Fruit fly (Drosophila melanogaster) whole organism, wandering third instar larva: ENCODE measurements around the gene mib1.
A peak's percentile ranks its signal among the peaks of the same experiment; 100 is the strongest.

ENCODE experiments used
- Abd-B ChIP-seq: fragments of >200 bp; optimal IDR thresholded peaks from 2 replicates; lab custom pipeline; 2017; ENCODE audit warnings: missing biosample characterization, missing genetic modification characterization
- CG32264 ChIP-seq: fragments of 200-800 bp; sonication (Bioruptor generic); optimal IDR thresholded peaks from 2 replicates; lab custom pipeline; 2016; ENCODE audit warnings: missing biosample characterization, missing genetic modification characterization
- CG9705 ChIP-seq: fragments of 200-800 bp; sonication (Bioruptor generic); optimal IDR thresholded peaks from 2 replicates; lab custom pipeline; 2018; ENCODE audit warnings: missing biosample characterization, mild to moderate bottlenecking, missing genetic modification characterization
- CrebA ChIP-seq: fragments of 200-800 bp; sonication (Bioruptor generic); optimal IDR thresholded peaks from 2 replicates; lab custom pipeline; 2016; ENCODE audit warnings: missing biosample characterization, mild to moderate bottlenecking, missing genetic modification characterization, borderline replicate concordance
- Dfd ChIP-seq: fragments of >200 bp; optimal IDR thresholded peaks from 2 replicates; lab custom pipeline; 2017; ENCODE audit warnings: missing biosample characterization, missing genetic modification characterization
- Dif ChIP-seq: fragments of 200-275, 200-300 bp; sonication (Bioruptor generic); optimal IDR thresholded peaks from 2 replicates; lab custom pipeline; 2018; ENCODE audit warnings: missing biosample characterization, missing genetic modification characterization; ENCODE audit not compliant: partially characterized antibody
- GATAd ChIP-seq: sonication (Bioruptor generic); optimal IDR thresholded peaks from 2 replicates; lab custom pipeline; 2016; ENCODE audit warnings: missing biosample characterization, missing genetic modification characterization
- HLH106 ChIP-seq: fragments of 200-800 bp; optimal IDR thresholded peaks from 3 replicates; lab custom pipeline; 2019; ENCODE audit warnings: missing biosample characterization, mild to moderate bottlenecking, missing genetic modification characterization, moderate library complexity
- Hnf4 ChIP-seq: fragments of 200-800 bp; sonication (Bioruptor generic); optimal IDR thresholded peaks from 2 replicates; lab custom pipeline; 2016; ENCODE audit warnings: missing biosample characterization, mild to moderate bottlenecking, missing genetic modification characterization
- Hr78 ChIP-seq: fragments of >200 bp; optimal IDR thresholded peaks from 2 replicates; lab custom pipeline; 2017; ENCODE audit warnings: missing biosample characterization, missing genetic modification characterization
- Hr83 ChIP-seq: fragments of 200-300 bp; sonication (Bioruptor generic); optimal IDR thresholded peaks from 2 replicates; lab custom pipeline; 2016; ENCODE audit warnings: missing biosample characterization, mild to moderate bottlenecking, missing genetic modification characterization, moderate library complexity; ENCODE audit not compliant: poor library complexity, severe bottlenecking
- Jra ChIP-seq: sonication (Bioruptor generic); optimal IDR thresholded peaks from 2 replicates; lab custom pipeline; 2016; ENCODE audit warnings: missing biosample characterization, missing genetic modification characterization
- Mio ChIP-seq: sonication (Bioruptor generic); optimal IDR thresholded peaks from 2 replicates; lab custom pipeline; 2016; ENCODE audit warnings: missing biosample characterization, missing genetic modification characterization
- Myc ChIP-seq: fragments of >200 bp; optimal IDR thresholded peaks from 2 replicates; lab custom pipeline; 2017
- N ChIP-seq: fragments of >200 bp; optimal IDR thresholded peaks from 2 replicates; lab custom pipeline; 2018; ENCODE audit warnings: missing biosample characterization, missing external identifiers, missing genetic modification characterization
- OdsH ChIP-seq: fragments of 200-800 bp; sonication (Bioruptor generic); optimal IDR thresholded peaks from 2 replicates; lab custom pipeline; 2016; ENCODE audit warnings: missing biosample characterization, mild to moderate bottlenecking, missing genetic modification characterization
- Rel ChIP-seq, 2 experiments: fragments of 200-800 bp; sonication (Bioruptor generic) in 1 of 2; optimal IDR thresholded peaks; 2 replicates in 1 of 2; 3 replicates in 1 of 2; lab custom pipeline; 2016 to 2019; ENCODE audit warnings: mild to moderate bottlenecking in 2 of 2, missing biosample characterization in 2 of 2, missing genetic modification characterization in 2 of 2, moderate library complexity in 1 of 2
- Sp1 ChIP-seq: fragments of 200-800 bp; sonication (Bioruptor generic); optimal IDR thresholded peaks from 3 replicates; lab custom pipeline; 2019; ENCODE audit warnings: missing biosample characterization, mild to moderate bottlenecking, missing genetic modification characterization, moderate library complexity
- Vsx2 ChIP-seq: fragments of 200-300, 225-300 bp; sonication (Bioruptor generic); optimal IDR thresholded peaks from 2 replicates; lab custom pipeline; 2018; ENCODE audit warnings: missing biosample characterization, missing genetic modification characterization; ENCODE audit not compliant: partially characterized antibody
- br ChIP-seq: fragments of 200-800 bp; sonication (Bioruptor generic); optimal IDR thresholded peaks from 2 replicates; lab custom pipeline; 2016; ENCODE audit warnings: missing biosample characterization, missing genetic modification characterization
- brk ChIP-seq: fragments of 200-800 bp; sonication (Bioruptor generic); optimal IDR thresholded peaks from 2 replicates; lab custom pipeline; 2016; ENCODE audit warnings: missing biosample characterization, mild to moderate bottlenecking, missing genetic modification characterization
- dl ChIP-seq, 2 experiments: fragments of 175-275, 200-275 bp in 1 of 2; fragments of 200-275 bp in 1 of 2; sonication (Bioruptor generic); optimal IDR thresholded peaks; lab custom pipeline; 2018; ENCODE audit warnings: mild to moderate bottlenecking in 2 of 2, missing biosample characterization in 2 of 2, missing genetic modification characterization in 2 of 2, moderate library complexity in 2 of 2; ENCODE audit not compliant: partially characterized antibody in 2 of 2, insufficient read depth in 1 of 2
- dmrt93B ChIP-seq: fragments of 200-800 bp; sonication (Bioruptor generic); optimal IDR thresholded peaks from 2 replicates; lab custom pipeline; 2018; ENCODE audit warnings: missing biosample characterization, mild to moderate bottlenecking, missing genetic modification characterization
- dsf ChIP-seq: sonication (Bioruptor generic); optimal IDR thresholded peaks from 2 replicates; lab custom pipeline; 2016; ENCODE audit warnings: missing biosample characterization, missing genetic modification characterization, borderline replicate concordance
- ey ChIP-seq: fragments of 200-800 bp; sonication (Bioruptor generic); optimal IDR thresholded peaks from 2 replicates; lab custom pipeline; 2016; ENCODE audit warnings: missing biosample characterization, missing genetic modification characterization
- foxo ChIP-seq, 2 experiments: fragments of 200-800 bp; sonication (Bioruptor generic); optimal IDR thresholded peaks; 2 replicates in 1 of 2; 3 replicates in 1 of 2; lab custom pipeline; 2016 to 2017; ENCODE audit warnings: missing biosample characterization in 2 of 2, missing genetic modification characterization in 2 of 2
- fru ChIP-seq: fragments of 200-800 bp; sonication (Bioruptor generic); optimal IDR thresholded peaks from 3 replicates; lab custom pipeline; 2016; ENCODE audit warnings: missing biosample characterization, mild to moderate bottlenecking, missing genetic modification characterization
- h ChIP-seq: fragments of 200-800 bp; sonication (Bioruptor generic); optimal IDR thresholded peaks from 3 replicates; lab custom pipeline; 2016; ENCODE audit warnings: missing biosample characterization, mild to moderate bottlenecking, missing genetic modification characterization
- jim ChIP-seq: fragments of 175-275, 200-325 bp; sonication (Bioruptor generic); optimal IDR thresholded peaks from 2 replicates; lab custom pipeline; 2016; ENCODE audit warnings: missing biosample characterization, mild to moderate bottlenecking, missing genetic modification characterization
- lola ChIP-seq: fragments of >200 bp; optimal IDR thresholded peaks from 2 replicates; lab custom pipeline; 2017; ENCODE audit warnings: missing biosample characterization, missing genetic modification characterization
- pan ChIP-seq: fragments of >200 bp; optimal IDR thresholded peaks from 2 replicates; lab custom pipeline; 2017
- psq ChIP-seq: fragments of 200-800 bp; sonication (Bioruptor generic); optimal IDR thresholded peaks from 3 replicates; lab custom pipeline; 2017; ENCODE audit warnings: missing biosample characterization, mild to moderate bottlenecking, missing genetic modification characterization, moderate library complexity
- rgr ChIP-seq: fragments of 200-800 bp; sonication (Bioruptor generic); optimal IDR thresholded peaks from 3 replicates; lab custom pipeline; 2016; ENCODE audit warnings: missing biosample characterization, mild to moderate bottlenecking, missing genetic modification characterization
- sage ChIP-seq: fragments of 200-800 bp; sonication (Bioruptor generic); optimal IDR thresholded peaks from 2 replicates; lab custom pipeline; 2016; ENCODE audit warnings: missing biosample characterization, mild to moderate bottlenecking, missing genetic modification characterization
- sv ChIP-seq: fragments of 200-800 bp; sonication (Bioruptor generic); optimal IDR thresholded peaks from 3 replicates; lab custom pipeline; 2016; ENCODE audit warnings: missing biosample characterization, missing genetic modification characterization
- tai ChIP-seq: sonication (Bioruptor generic); optimal IDR thresholded peaks from 2 replicates; lab custom pipeline; 2016; ENCODE audit warnings: missing biosample characterization, missing genetic modification characterization
- usp ChIP-seq: fragments of >200 bp; optimal IDR thresholded peaks from 2 replicates; lab custom pipeline; 2017; ENCODE audit warnings: missing biosample characterization, missing genetic modification characterization
- woc ChIP-seq: sonication (Bioruptor generic); optimal IDR thresholded peaks from 2 replicates; lab custom pipeline; 2016; ENCODE audit warnings: missing biosample characterization, mild to moderate bottlenecking, missing genetic modification characterization

The mib1 gene

DNA sequence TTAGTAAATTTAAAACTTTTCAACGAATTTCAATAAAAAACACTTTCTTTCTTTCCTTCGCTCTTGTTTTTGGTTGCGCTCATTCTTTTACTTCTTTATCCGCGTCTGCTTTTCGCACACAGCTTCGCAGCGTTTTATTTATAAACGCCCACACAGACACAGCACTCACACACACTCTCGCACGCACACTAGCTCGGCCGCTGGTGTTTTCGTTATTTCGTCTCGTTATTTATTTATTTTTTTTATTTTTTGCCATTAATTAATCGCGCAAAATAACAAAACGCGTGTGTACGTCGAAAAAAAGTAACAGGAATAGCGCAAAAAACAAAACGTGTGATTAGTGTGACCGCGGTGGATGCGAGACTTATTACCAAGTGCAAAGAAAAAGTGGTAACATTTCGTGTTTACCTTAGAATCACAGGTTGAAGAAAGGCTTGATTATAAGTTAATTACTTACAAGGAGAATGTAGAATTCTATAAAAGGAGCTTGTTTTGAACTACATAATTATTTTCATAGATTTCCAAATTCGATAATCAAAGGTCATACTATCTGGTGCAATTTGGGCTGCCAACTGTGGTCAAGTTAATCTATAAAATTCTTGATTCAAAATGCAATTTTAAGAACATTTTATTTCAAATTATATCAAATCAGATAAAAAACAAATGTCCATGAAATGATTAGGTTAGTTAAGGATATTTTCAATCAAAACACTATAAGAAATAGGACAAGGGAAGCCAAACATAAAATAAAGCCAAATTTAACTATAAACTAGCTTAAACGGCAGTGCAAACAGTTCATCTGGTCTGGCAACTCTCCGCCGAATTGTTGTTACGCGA is 7.0 kb downstream of the mib1 start, which contains the start of the genes hzg and mRpS31 (continued):
- TF ChIP-seq pan (lab: Kevin White, UChicago) = no peak
- peak; percentile 37 for TF ChIP-seq sv
- no peak for TF ChIP-seq tai (GFP tag; lab: Kevin White, UChicago)
- peak; percentile 25 for TF ChIP-seq Rel (GFP tag; optimal IDR thresholded peaks at IDR 0.05; lab: Kevin White, UChicago)
- peak; percentile 88 for TF ChIP-seq Rel (tag; optimal IDR thresholded peaks at IDR 0.05; lab: Kevin White, UChicago)
- TF ChIP-seq Abd-B = no peak
- TF ChIP-seq rgr = peak; percentile 38

- TF ChIP-seq fru (GFP tag; lab: Kevin White, UChicago) = peak; percentile 34
- TF ChIP-seq psq (GFP tag; lab: Kevin White, UChicago) = peak; percentile 12
- TF ChIP-seq dmrt93B (GFP tag; lab: Kevin White, UChicago) = no peak
- TF ChIP-seq Abd-B = no peak
- TF ChIP-seq CrebA (GFP tag; lab: Kevin White, UChicago) = peak; percentile 11
- no peak for TF ChIP-seq usp (GFP tag; lab: Kevin White, UChicago)
Observed at dm6 chr3L:16002116-16002716, 9.4 kb downstream of the mib1 start.

- no peak for TF ChIP-seq dmrt93B (GFP tag; lab: Kevin White, UChicago)
- TF ChIP-seq Mio (GFP tag; lab: Kevin White, UChicago) = no peak
- TF ChIP-seq dl (GFP tag; optimal IDR thresholded peaks at IDR 0.05; lab: Kevin White, UChicago; ENCODE audit: insufficient read depth in 1 of 2, partially characterized antibody in 2 of 2) = no peak
- TF ChIP-seq brk (GFP tag; lab: Kevin White, UChicago) = peak; percentile 42
- peak; percentile 66 for TF ChIP-seq br
- no peak for TF ChIP-seq dsf (GFP tag; lab: Kevin White, UChicago)
- no peak for TF ChIP-seq pan (lab: Kevin White, UChicago)
- TF ChIP-seq Hnf4 (GFP tag; lab: Kevin White, UChicago) = peak; percentile 47
- no peak for TF ChIP-seq sage (GFP tag; lab: Kevin White, UChicago)
- TF ChIP-seq Hr78 (GFP tag; lab: Kevin White, UChicago) = no peak
- TF ChIP-seq OdsH (GFP tag; lab: Kevin White, UChicago) = peak; percentile 79
- TF ChIP-seq CG9705 = no peak
- TF ChIP-seq woc (GFP tag; lab: Kevin White, UChicago) = peak; percentile 30
- no peak for TF ChIP-seq lola (GFP tag; lab: Kevin White, UChicago)
- TF ChIP-seq Hr83 (GFP tag; lab: Kevin White, UChicago) = no peak
- no peak for TF ChIP-seq jim (GFP tag; lab: Kevin White, UChicago)
- TF ChIP-seq Rel (GFP tag; optimal IDR thresholded peaks at IDR 0.05; lab: Kevin White, UChicago) = no peak
- TF ChIP-seq Rel (tag; optimal IDR thresholded peaks at IDR 0.05; lab: Kevin White, UChicago) = peak; percentile 58
- TF ChIP-seq GATAd = no peak
- peak; percentile 62 for TF ChIP-seq HLH106 (tag; lab: Kevin White, UChicago)
- TF ChIP-seq sv = peak; percentile 55
- no peak for TF ChIP-seq Dif (GFP tag; lab: Kevin White, UChicago)
- no peak for TF ChIP-seq Dfd (GFP tag; lab: Kevin White, UChicago)
- no peak for TF ChIP-seq Myc (lab: Kevin White, UChicago)
- TF ChIP-seq psq (GFP tag; lab: Kevin White, UChicago) = peak; percentile 38
- TF ChIP-seq h (GFP tag; lab: Kevin White, UChicago) = peak; percentile 76
- peak; percentile 34 for TF ChIP-seq Jra (GFP tag; lab: Kevin White, UChicago)
- TF ChIP-seq fru (GFP tag; lab: Kevin White, UChicago) = peak; percentile 70
- TF ChIP-seq N (GFP tag; lab: Kevin White, UChicago) = no peak
- no peak for TF ChIP-seq tai (GFP tag; lab: Kevin White, UChicago)
- TF ChIP-seq Sp1 (GFP tag; lab: Kevin White, UChicago) = peak; percentile 54
- no peak for TF ChIP-seq CrebA (GFP tag; lab: Kevin White, UChicago)
- TF ChIP-seq Abd-B = no peak
- no peak for TF ChIP-seq Vsx2 (GFP tag; lab: Kevin White, UChicago)
- no peak for TF ChIP-seq usp (GFP tag; lab: Kevin White, UChicago)
- TF ChIP-seq CG32264 (GFP tag; lab: Kevin White, UChicago) = peak; percentile 6
- TF ChIP-seq foxo (GFP tag; optimal IDR thresholded peaks at IDR 0.05; lab: Kevin White, UChicago) = peak in 1 of 2 experiments; percentile 68
- TF ChIP-seq rgr = peak; percentile 66
- peak; percentile 77 for TF ChIP-seq ey (GFP tag; lab: Kevin White, UChicago)
- TF ChIP-seq, all 38 proteins: peak for 17
Observed at dm6 chr3L:16001164-16001679, 10.4 kb downstream of the mib1 start.
